Worm (Caenorhabditis elegans) whole organism, L2 larva: Measurements from ENCODE around the gene gmap-1.

Source experiments
- C34F6.9 ChIP-seq: fragments of 150-350 bp; optimal IDR thresholded peaks from 2 replicates; lab custom pipeline; 2014; ENCODE audit warnings: missing biosample characterization, missing genetic modification characterization
- ama-1 ChIP-seq: fragments of 150-350 bp; optimal IDR thresholded peaks from 2 replicates; lab custom pipeline; 2018; ENCODE audit warnings: inconsistent platforms
- egl-27 ChIP-seq: sonication (generic microtip); optimal IDR thresholded peaks from 3 replicates; lab custom pipeline; 2017; ENCODE audit warnings: missing biosample characterization, missing genetic modification reagents, missing genetic modification characterization
- lsy-2 ChIP-seq, 2 experiments: fragments of 150-350 bp in 1 of 2; sonication (generic microtip) in 1 of 2; optimal IDR thresholded peaks; 2 replicates each; lab custom pipeline; 2014 to 2017; ENCODE audit warnings: missing biosample characterization in 2 of 2, missing genetic modification characterization in 2 of 2
- nhr-11 ChIP-seq: fragments of 150-350 bp; optimal IDR thresholded peaks from 2 replicates; lab custom pipeline; 2014; ENCODE audit warnings: missing biosample characterization, missing genetic modification characterization
- nhr-129 ChIP-seq: fragments of 150-350 bp; optimal IDR thresholded peaks from 2 replicates; lab custom pipeline; 2014; ENCODE audit warnings: missing biosample characterization, missing genetic modification characterization
- nhr-237 ChIP-seq: fragments of 150-350 bp; optimal IDR thresholded peaks from 2 replicates; lab custom pipeline; 2014; ENCODE audit warnings: missing biosample characterization, missing genetic modification characterization
- nhr-25 ChIP-seq: fragments of 150-350 bp; sonication (generic microtip); optimal IDR thresholded peaks from 3 replicates; lab custom pipeline; 2014; ENCODE audit warnings: missing biosample characterization, missing genetic modification characterization
- sma-3 ChIP-seq: sonication (generic microtip); optimal IDR thresholded peaks from 2 replicates; lab custom pipeline; 2016; ENCODE audit warnings: missing genetic modification reagents, missing genetic modification characterization, missing compliant biosample characterization
- snpc-4 ChIP-seq: fragments of 150-350 bp; optimal IDR thresholded peaks from 2 replicates; lab custom pipeline; 2014; ENCODE audit warnings: missing biosample characterization, missing genetic modification characterization
- unc-39 ChIP-seq: fragments of 150-350 bp; optimal IDR thresholded peaks from 2 replicates; lab custom pipeline; 2014; ENCODE audit warnings: missing biosample characterization, missing genetic modification characterization
- unc-62 ChIP-seq: fragments of 150-350 bp; optimal IDR thresholded peaks from 2 replicates; lab custom pipeline; 2014; ENCODE audit warnings: missing biosample characterization, missing genetic modification reagents, missing genetic modification characterization

- no peak for TF ChIP-seq egl-27 (tag; lab: Kevin White, UChicago)
- no peak for TF ChIP-seq lsy-2 (tag; optimal IDR thresholded peaks at IDR 0.05; lab: Kevin White, UChicago)
- TF ChIP-seq unc-39: no peak
- no peak for TF ChIP-seq nhr-25 (tag; lab: Kevin White, UChicago)
- no peak for TF ChIP-seq snpc-4 (tag; lab: Kevin White, UChicago)
- no peak for TF ChIP-seq C34F6.9 (tag; lab: Kevin White, UChicago)
- no peak for TF ChIP-seq sma-3 (GFP tag; lab: Kevin White, UChicago)
- no peak for TF ChIP-seq nhr-237 (tag; lab: Kevin White, UChicago)
- no peak for TF ChIP-seq ama-1 (lab: Kevin White, UChicago)
- TF ChIP-seq nhr-11: no peak
- TF ChIP-seq unc-62: no peak
- TF ChIP-seq nhr-129: no peak
Observed at ce11 chrX:12908715-12909114, 26.1 kb downstream of the gmap-1 start.
